Worm (Caenorhabditis elegans): Measurements from ENCODE around the gene srj-15.

srj-15 gene

DNA sequence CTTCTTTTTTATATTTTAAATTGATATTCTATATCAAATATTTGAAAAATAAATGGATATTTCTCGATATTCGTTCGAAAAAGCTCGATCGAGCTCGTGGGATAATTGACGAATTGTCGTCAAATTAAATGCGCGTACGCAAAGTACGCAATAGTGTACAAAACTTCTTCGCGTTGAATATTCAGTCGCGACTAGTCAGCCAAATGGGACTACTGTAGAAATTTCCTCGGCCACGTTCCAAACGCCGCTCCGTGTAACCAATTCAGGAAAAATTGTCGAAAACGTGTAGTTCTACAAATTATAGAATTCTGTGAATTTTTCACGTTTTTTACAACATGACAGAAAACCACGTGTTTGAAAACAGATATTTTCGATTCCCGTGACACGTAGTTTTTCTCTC is 43.7 kb upstream of the srj-15 start (continued):
- no peak for TF ChIP-seq ceh-58 (GFP tag; IDR thresholded peaks at IDR 0.05)
- TF ChIP-seq T26A5.8 (tag; optimal IDR thresholded peaks at IDR 0.05) = no peak
- 0 out of 2 replicates have a peak, but pooled peaks have one; percentile 35 for TF ChIP-seq madf-3 (GFP tag; IDR thresholded peaks at IDR 0.05)
- TF ChIP-seq tbx-9 (tag; optimal IDR thresholded peaks at IDR 0.05; ENCODE audit: borderline replicate concordance) = no peak
- peak; percentile 57 for TF ChIP-seq madf-10 (tag; optimal IDR thresholded peaks at IDR 0.05)
- no peak for TF ChIP-seq ets-4 (GFP tag; optimal IDR thresholded peaks at IDR 0.05)
- peak; percentile 92 for TF ChIP-seq aptf-2 (GFP tag; conservative IDR thresholded peaks at IDR 0.05)
- peak; percentile 84 for TF ChIP-seq madf-8 (GFP tag; conservative IDR thresholded peaks at IDR 0.05)
- TF ChIP-seq hmg-20 (GFP tag; IDR thresholded peaks at IDR 0.05) = no peak
- TF ChIP-seq Y56A3A.18 (GFP tag; IDR thresholded peaks at IDR 0.05) = no peak
- no peak for TF ChIP-seq aptf-3 (GFP tag; IDR thresholded peaks at IDR 0.05)
- no peak for TF ChIP-seq sptf-2 (GFP tag; optimal IDR thresholded peaks at IDR 0.05)
- peak; percentile 79; the same call in 1 of the 2 replicates for TF ChIP-seq Y95B8A.8 (GFP tag; IDR thresholded peaks at IDR 0.05)
- no peak for TF ChIP-seq K12H6.12 (tag; optimal IDR thresholded peaks at IDR 0.05)
- TF ChIP-seq ztf-22 (GFP tag; optimal IDR thresholded peaks at IDR 0.05) = no peak
- no peak for TF ChIP-seq bed-1 (GFP tag; IDR thresholded peaks at IDR 0.05)
- no peak for TF ChIP-seq lsy-27 (tag; optimal IDR thresholded peaks at IDR 0.05; ENCODE audit: borderline replicate concordance, insufficient read depth)
- no peak for TF ChIP-seq snpc-3.4 (tag; optimal IDR thresholded peaks at IDR 0.05)
- no peak for TF ChIP-seq F57C9.4 (tag; optimal IDR thresholded peaks at IDR 0.05)
- TF ChIP-seq snpc-1.1 (tag; optimal IDR thresholded peaks at IDR 0.05; ENCODE audit: insufficient read depth) = no peak
- no peak for TF ChIP-seq F10E7.11 (tag; optimal IDR thresholded peaks at IDR 0.05)
- TF ChIP-seq lin-54 (GFP tag; optimal IDR thresholded peaks at IDR 0.05) = peak; percentile 76
- no peak for TF ChIP-seq egl-18 (GFP tag; IDR thresholded peaks at IDR 0.05)
- TF ChIP-seq lin-40 (tag; optimal IDR thresholded peaks at IDR 0.05) = no peak
- peak; percentile 68 for TF ChIP-seq athp-1 (tag; optimal IDR thresholded peaks at IDR 0.05)
- TF ChIP-seq hrde-1 (tag; optimal IDR thresholded peaks at IDR 0.05; ENCODE audit: borderline replicate concordance) = no peak
- TF ChIP-seq bed-2 (GFP tag; IDR thresholded peaks at IDR 0.05) = 0 out of 2 replicates have a peak, but pooled peaks have one; percentile 27
- TF ChIP-seq F55B11.4 (tag; optimal IDR thresholded peaks at IDR 0.05; ENCODE audit: borderline replicate concordance, insufficient read depth) = no peak
- TF ChIP-seq repo-1 (tag; optimal IDR thresholded peaks at IDR 0.05) = no peak
- TF ChIP-seq ekl-4 (GFP tag; IDR thresholded peaks at IDR 0.05) = peak; percentile 53; the same call in 1 of the 2 replicates
- TF ChIP-seq dpff-1 (tag; optimal IDR thresholded peaks at IDR 0.05) = no peak
- peak; percentile 0 for TF ChIP-seq nhr-90 (tag; optimal IDR thresholded peaks at IDR 0.05)
- TF ChIP-seq snpc-4 (GFP tag; optimal IDR thresholded peaks at IDR 0.05) = peak; percentile 29
- peak in 2 of 4 experiments; percentile 25 to 30 for TF ChIP-seq snpc-4 (tag; optimal IDR thresholded peaks at IDR 0.05)
- no peak for TF ChIP-seq hlh-26 (GFP tag; conservative IDR thresholded peaks at IDR 0.05)
- no peak for TF ChIP-seq hsf-1 (GFP tag; IDR thresholded peaks at IDR 0.05)
- TF ChIP-seq let-526 (GFP tag; IDR thresholded peaks at IDR 0.05) = 0 out of 2 replicates have a peak, but pooled peaks have one; percentile 52
- peak; percentile 61 for TF ChIP-seq nhr-80 (tag; optimal IDR thresholded peaks at IDR 0.05)
- TF ChIP-seq lir-1 (GFP tag; conservative IDR thresholded peaks at IDR 0.05) = peak; percentile 57; the same call in 1 of the 2 replicates
- no peak for TF ChIP-seq gei-17 (GFP tag; optimal IDR thresholded peaks at IDR 0.05)
- no peak for TF ChIP-seq K11D2.4 (GFP tag; IDR thresholded peaks at IDR 0.05)
- peak; percentile 42; the same call in 1 of the 2 replicates for TF ChIP-seq egrh-3 (GFP tag; IDR thresholded peaks at IDR 0.05)
- TF ChIP-seq chd-7 (tag; optimal IDR thresholded peaks at IDR 0.05) = no peak
- TF ChIP-seq xnd-1 (tag; optimal IDR thresholded peaks at IDR 0.05) = peak; percentile 27
- TF ChIP-seq nhr-179 (tag; optimal IDR thresholded peaks at IDR 0.05) = no peak
- TF ChIP-seq Y53G8AR.9 (GFP tag; conservative IDR thresholded peaks at IDR 0.05) = 0 out of 2 replicates have a peak, but pooled peaks have one; percentile 46
- TF ChIP-seq ceh-79 (tag; optimal IDR thresholded peaks at IDR 0.05) = no peak
- no peak for TF ChIP-seq mel-28 (tag; optimal IDR thresholded peaks at IDR 0.05; ENCODE audit: borderline replicate concordance)

All from whole organism, young adult.